Fruit fly (Drosophila melanogaster): Measurements from ENCODE around the gene CG44008.

- TF ChIP-seq pan (optimal IDR thresholded peaks at IDR 0.05) (no peak), usp (GFP tag; optimal IDR thresholded peaks at IDR 0.05) (no peak), EcR (GFP tag; optimal IDR thresholded peaks at IDR 0.05) (no peak), CG8478 (optimal IDR thresholded peaks at IDR 0.05) (no peak)
These were observed 48.3 kb downstream of the CG44008 start, which contains the start of gene CG14937 for dm6 chr2L:11793986-11794385.

Measured in whole organism.